Fruit fly (Drosophila melanogaster) whole organism, embryonic: ENCODE data around the gene corn.

Source experiments
- Adf1 ChIP-seq: fragments of 200-800 bp; sonication (Bioruptor generic); IDR thresholded peaks from 2 replicates; pipeline ENCODE4 v1.3.6; 2022; ENCODE audit warnings: missing biosample characterization, missing genetic modification characterization
- B-H2 ChIP-seq: fragments of 200-800 bp; sonication (Bioruptor generic); optimal IDR thresholded peaks from 2 replicates; lab custom pipeline; 2018; ENCODE audit warnings: missing biosample characterization, mild to moderate bottlenecking, missing genetic modification characterization
- BEAF-32 ChIP-seq: fragments of 200-800 bp; sonication (Bioruptor generic); optimal IDR thresholded peaks from 3 replicates; lab custom pipeline; 2017; ENCODE audit warnings: missing biosample characterization, missing genetic modification characterization, mild to moderate bottlenecking, moderate library complexity, missing genetic modification reagents
- Bgb ChIP-seq: fragments of 200-800 bp; sonication (Bioruptor generic); IDR thresholded peaks from 2 replicates; pipeline ENCODE4 v1.3.6; 2022; ENCODE audit warnings: missing biosample characterization, missing genetic modification characterization; ENCODE audit not compliant: partially characterized antibody
- CG10543 ChIP-seq: fragments of 200-800 bp; sonication (Bioruptor generic); optimal IDR thresholded peaks from 3 replicates; lab custom pipeline; 2017; ENCODE audit warnings: missing biosample characterization, mild to moderate bottlenecking, missing genetic modification characterization, moderate library complexity
- CG11456 ChIP-seq: fragments of 200-800 bp; sonication (Bioruptor generic); IDR thresholded peaks from 3 replicates; pipeline ENCODE4 v1.3.6; 2022; ENCODE audit warnings: missing biosample characterization, missing genetic modification characterization
- CG11504 ChIP-seq: fragments of 200-800 bp; sonication (Bioruptor generic); optimal IDR thresholded peaks from 3 replicates; lab custom pipeline; 2019; ENCODE audit warnings: missing biosample characterization, mild to moderate bottlenecking, missing genetic modification characterization, moderate library complexity
- CG11723 ChIP-seq: fragments of 200-800 bp; sonication (Bioruptor generic); optimal IDR thresholded peaks from 2 replicates; lab custom pipeline; 2017; ENCODE audit warnings: missing biosample characterization, mild to moderate bottlenecking, missing genetic modification characterization
- CG13624 ChIP-seq: fragments of 200-800 bp; sonication (Bioruptor generic); optimal IDR thresholded peaks from 2 replicates; lab custom pipeline; 2016; ENCODE audit warnings: missing biosample characterization, missing genetic modification characterization
- CG2199 ChIP-seq: fragments of 200-800 bp; sonication (Bioruptor generic); IDR thresholded peaks from 3 replicates; pipeline ENCODE4 v1.3.6; 2022; ENCODE audit warnings: missing biosample characterization, missing genetic modification characterization
- CG3407 ChIP-seq: fragments of 200-800 bp; sonication (Bioruptor generic); optimal IDR thresholded peaks from 2 replicates; lab custom pipeline; 2018; ENCODE audit warnings: missing biosample characterization, mild to moderate bottlenecking, missing genetic modification characterization
- CG4328 ChIP-seq: fragments of 200-800 bp; sonication (Bioruptor generic); optimal IDR thresholded peaks from 3 replicates; lab custom pipeline; 2017; ENCODE audit warnings: missing biosample characterization, missing genetic modification reagents, missing genetic modification characterization
- CG5245 ChIP-seq: fragments of 200-800 bp; sonication (Bioruptor generic); optimal IDR thresholded peaks from 3 replicates; lab custom pipeline; 2016; ENCODE audit warnings: missing biosample characterization, missing genetic modification characterization
- CG6175 ChIP-seq: fragments of 200-800 bp; sonication (Bioruptor generic); IDR thresholded peaks from 3 replicates; pipeline ENCODE4 v1.3.6; 2022; ENCODE audit warnings: missing biosample characterization, missing genetic modification characterization
- CG6654 ChIP-seq: fragments of 200-800 bp; sonication (Bioruptor generic); optimal IDR thresholded peaks from 2 replicates; lab custom pipeline; 2017; ENCODE audit warnings: missing biosample characterization, mild to moderate bottlenecking, missing genetic modification characterization
- CG7271 ChIP-seq: fragments of 200-800 bp; sonication (Bioruptor generic); optimal IDR thresholded peaks from 2 replicates; lab custom pipeline; 2018; ENCODE audit warnings: missing biosample characterization, mild to moderate bottlenecking, missing genetic modification characterization, moderate library complexity
- CG7372 ChIP-seq: fragments of 200-800 bp; sonication (Bioruptor generic); IDR thresholded peaks from 2 replicates; pipeline ENCODE4 v1.3.6; 2022; ENCODE audit warnings: missing biosample characterization, missing genetic modification characterization
- Doc3 ChIP-seq: fragments of 200-800 bp; sonication (Bioruptor generic); IDR thresholded peaks from 3 replicates; pipeline ENCODE4 v1.3.6; 2022; ENCODE audit warnings: missing biosample characterization, missing genetic modification characterization; ENCODE audit not compliant: partially characterized antibody
- Drgx ChIP-seq: fragments of 200-800 bp; sonication (Bioruptor generic); IDR thresholded peaks from 2 replicates; pipeline ENCODE4 v1.3.6; 2022; ENCODE audit warnings: missing biosample characterization, missing genetic modification characterization
- Ets65A ChIP-seq: fragments of 200-800 bp; sonication (Bioruptor generic); peaks from one replicate; lab custom pipeline; 2016; ENCODE audit warnings: missing biosample characterization, missing genetic modification characterization
- Gug ChIP-seq: fragments of 200-800 bp; sonication (Bioruptor generic); IDR thresholded peaks from 4 replicates; pipeline ENCODE4 v1.3.6; 2022; ENCODE audit warnings: missing biosample characterization, missing genetic modification characterization
- Lpt ChIP-seq: fragments of >200 bp; optimal IDR thresholded peaks from 2 replicates; lab custom pipeline; 2018; ENCODE audit warnings: missing biosample characterization, missing genetic modification characterization
- MBD-R2 ChIP-seq: fragments of 200-800 bp; sonication (Bioruptor generic); IDR thresholded peaks from 2 replicates; pipeline ENCODE4 v1.3.6; 2022; ENCODE audit warnings: missing biosample characterization, missing genetic modification characterization
- MTF-1 ChIP-seq: fragments of 200-800 bp; sonication (Bioruptor generic); optimal IDR thresholded peaks from 2 replicates; lab custom pipeline; 2018; ENCODE audit warnings: missing biosample characterization, mild to moderate bottlenecking, missing genetic modification characterization, borderline replicate concordance
- Ptx1 ChIP-seq: fragments of 200-800 bp; sonication (Bioruptor generic); IDR thresholded peaks from 2 replicates; pipeline ENCODE4 v1.3.6; 2022; ENCODE audit warnings: missing biosample characterization, missing genetic modification characterization
- Stat92E ChIP-seq, 3 experiments: fragments of >200 bp in 2 of 3; fragments of 200-800 bp in 1 of 3; sonication (Bioruptor generic) in 1 of 3; optimal IDR thresholded peaks; 2 replicates each; lab custom pipeline; 2017 to 2019; ENCODE audit warnings: missing biosample characterization in 3 of 3, missing genetic modification characterization in 3 of 3, mild to moderate bottlenecking in 1 of 3, moderate library complexity in 1 of 3
- Trl ChIP-seq, 3 experiments: fragments of >200 bp in 2 of 3; fragments of 200-800 bp in 1 of 3; sonication (Bioruptor generic) in 1 of 3; optimal IDR thresholded peaks; 2 replicates in 1 of 3; 3 replicates in 2 of 3; lab custom pipeline; 2016 to 2017; ENCODE audit warnings: missing biosample characterization in 1 of 3, missing genetic modification characterization in 1 of 3
- bowl ChIP-seq: fragments of 200-800 bp; sonication (Bioruptor generic); IDR thresholded peaks from 2 replicates; pipeline ENCODE4 v1.3.6; 2022; ENCODE audit warnings: missing biosample characterization, missing genetic modification characterization
- bsh ChIP-seq, 2 experiments: fragments of 200-800 bp; sonication (Bioruptor generic); optimal IDR thresholded peaks; 2 replicates each; lab custom pipeline; 2017 to 2018; ENCODE audit warnings: mild to moderate bottlenecking in 2 of 2, missing biosample characterization in 2 of 2, missing genetic modification characterization in 2 of 2, moderate library complexity in 1 of 2
- cad ChIP-seq: fragments of >200 bp; optimal IDR thresholded peaks from 2 replicates; lab custom pipeline; 2017; ENCODE audit warnings: missing biosample characterization, missing genetic modification characterization
- cato ChIP-seq: fragments of 200-800 bp; sonication (Bioruptor generic); optimal IDR thresholded peaks from 2 replicates; lab custom pipeline; 2016; ENCODE audit warnings: missing biosample characterization, missing genetic modification characterization, borderline replicate concordance
- cg ChIP-seq: fragments of 200-800 bp; sonication (Bioruptor generic); optimal IDR thresholded peaks from 3 replicates; lab custom pipeline; 2019; ENCODE audit warnings: missing biosample characterization, mild to moderate bottlenecking, missing genetic modification characterization, moderate library complexity
- chinmo ChIP-seq: fragments of 200-800 bp; sonication (Bioruptor generic); IDR thresholded peaks from 4 replicates; pipeline ENCODE4 v1.3.6; 2022; ENCODE audit warnings: missing biosample characterization, missing genetic modification characterization; ENCODE audit not compliant: partially characterized antibody
- cwo ChIP-seq: fragments of 200-800 bp; sonication (Bioruptor generic); optimal IDR thresholded peaks from 3 replicates; lab custom pipeline; 2017; ENCODE audit warnings: missing biosample characterization, missing genetic modification characterization, mild to moderate bottlenecking, moderate library complexity, missing genetic modification reagents
- dysf ChIP-seq: fragments of 200-800 bp; sonication (Bioruptor generic); IDR thresholded peaks from 3 replicates; pipeline ENCODE4 v1.3.6; 2022; ENCODE audit warnings: missing biosample characterization, missing genetic modification characterization
- grau ChIP-seq: fragments of 200-800 bp; optimal IDR thresholded peaks from 3 replicates; lab custom pipeline; 2019; ENCODE audit warnings: missing biosample characterization, mild to moderate bottlenecking, missing genetic modification characterization, moderate library complexity
- kni ChIP-seq: fragments of 200-800 bp; sonication (Bioruptor generic); optimal IDR thresholded peaks from 3 replicates; lab custom pipeline; 2017; ENCODE audit warnings: mild to moderate bottlenecking, missing biosample characterization, missing genetic modification reagents, missing genetic modification characterization
- maf-S ChIP-seq: fragments of 200-800 bp; sonication (Bioruptor generic); optimal IDR thresholded peaks from 2 replicates; lab custom pipeline; 2016; ENCODE audit warnings: missing biosample characterization, missing genetic modification characterization
- nom ChIP-seq: fragments of 200-800 bp; sonication (Bioruptor generic); optimal IDR thresholded peaks from 2 replicates; lab custom pipeline; 2017; ENCODE audit warnings: missing biosample characterization, missing genetic modification characterization, mild to moderate bottlenecking, moderate library complexity, missing genetic modification reagents
- pan ChIP-seq, 4 experiments: fragments of >200 bp in 3 of 4; fragments of 200-800 bp in 1 of 4; sonication (Bioruptor generic) in 1 of 4; optimal IDR thresholded peaks in 3 of 4; IDR thresholded peaks in 1 of 4; 2 replicates each; pipeline versions ENCODE4 v1.3.6 to Lab custom; 2017 to 2022; ENCODE audit warnings: missing biosample characterization in 2 of 4, missing genetic modification characterization in 2 of 4, mixed read lengths in 1 of 4
- pita ChIP-seq: fragments of 200-800 bp; sonication (Bioruptor generic); optimal IDR thresholded peaks from 2 replicates; lab custom pipeline; 2017; ENCODE audit warnings: missing biosample characterization, mild to moderate bottlenecking, missing genetic modification characterization
- prd ChIP-seq, 3 experiments: fragments of >200 bp in 2 of 3; fragments of 200-800 bp in 1 of 3; sonication (Bioruptor generic) in 1 of 3; optimal IDR thresholded peaks in 2 of 3; IDR thresholded peaks in 1 of 3; 2 replicates in 2 of 3; 3 replicates in 1 of 3; pipeline versions ENCODE4 v1.3.6 to Lab custom; 2017 to 2022; ENCODE audit warnings: missing biosample characterization in 1 of 3, missing genetic modification characterization in 1 of 3
- psq ChIP-seq: fragments of 200-800 bp; sonication (Bioruptor generic); optimal IDR thresholded peaks from 2 replicates; lab custom pipeline; 2017; ENCODE audit warnings: missing biosample characterization, missing genetic modification characterization
- sd ChIP-seq: fragments of 200-800 bp; sonication (Bioruptor generic); optimal IDR thresholded peaks from 3 replicates; lab custom pipeline; 2018; ENCODE audit warnings: missing biosample characterization, mild to moderate bottlenecking, missing genetic modification characterization, moderate library complexity
- sqz ChIP-seq: fragments of 200-800 bp; sonication (Bioruptor generic); optimal IDR thresholded peaks from 3 replicates; lab custom pipeline; 2018; ENCODE audit warnings: missing biosample characterization, mild to moderate bottlenecking, missing genetic modification characterization

corn gene

DNA sequence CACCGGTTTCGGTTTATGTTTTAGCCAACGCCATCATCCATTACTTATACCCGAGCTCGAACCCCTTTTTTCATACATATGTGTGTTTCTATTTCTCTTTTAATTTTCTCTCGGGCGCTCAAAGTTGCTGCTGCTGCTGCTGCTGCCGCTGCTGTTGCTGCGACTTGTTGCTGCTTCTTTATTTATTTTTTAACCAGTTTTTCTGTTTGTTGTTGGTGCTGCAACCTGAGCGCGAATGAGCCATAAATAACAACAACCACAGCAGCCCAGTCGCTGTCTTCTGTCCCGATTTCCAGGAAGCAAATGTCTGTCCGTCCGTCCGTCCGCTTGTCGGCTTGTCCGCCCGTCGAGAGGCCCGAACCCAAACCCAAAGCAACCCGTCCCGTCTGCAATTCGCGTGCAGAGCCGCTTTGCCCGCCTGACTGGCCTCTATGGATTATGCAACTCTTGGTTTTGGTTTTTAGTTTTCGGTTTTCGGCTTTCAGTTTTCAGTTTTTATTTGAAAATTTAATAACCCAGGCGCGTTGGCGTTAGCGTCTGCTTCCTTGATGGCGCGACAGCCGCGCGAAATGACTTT lies 19.2 kb downstream of the corn start (continued):
- TF ChIP-seq maf-S (no peak), CG10543 (GFP tag; lab: Kevin White, UChicago) (no peak), cato (no peak), Stat92E (GFP tag; optimal IDR thresholded peaks at IDR 0.05; lab: Kevin White, UChicago) (peak in 1 of 3 experiments; percentile 97), CG11504 (peak; percentile 48), CG13624 (no peak), Gug (GFP tag; lab: Robert Waterston, UW) (no peak), BEAF-32 (no peak), sd (no peak), Ets65A (no peak), cg (GFP tag; lab: Kevin White, UChicago) (peak; percentile 9), Adf1 (peak; percentile 24; the same call in 1 of the 2 replicates), chinmo (0 out of 4 replicates have a peak, but pooled peaks have one; percentile 64), prd (optimal IDR thresholded peaks at IDR 0.05; lab: Kevin White, UChicago) (no peak), prd (GFP tag; IDR thresholded peaks at IDR 0.05; lab: Robert Waterston, UW) (no peak), kni (GFP tag; lab: Kevin White, UChicago) (peak; percentile 72)

dm6 chr3L:7136663-7137062 lies 20.2 kb downstream of the corn start:
- TF ChIP-seq CG2199 (GFP tag; lab: Robert Waterston, UW) (0 out of 3 replicates have a peak, but pooled peaks have one; percentile 0), Ptx1 (no peak)
- TF ChIP-seq, all 482 proteins: peak for 1

- TF ChIP-seq B-H2 (GFP tag; lab: Kevin White, UChicago) (no peak), nom (GFP tag; lab: Kevin White, UChicago) (peak; percentile 79), Trl (optimal IDR thresholded peaks at IDR 0.05; lab: Kevin White, UChicago) (peak in 1 of 2 experiments; percentile 12), Trl (GFP tag; optimal IDR thresholded peaks at IDR 0.05; lab: Kevin White, UChicago) (no peak), bowl (GFP tag; lab: Robert Waterston, UW) (no peak), MTF-1 (GFP tag; lab: Kevin White, UChicago) (no peak), pan (optimal IDR thresholded peaks at IDR 0.05; lab: Kevin White, UChicago) (no peak), pan (GFP tag; optimal IDR thresholded peaks at IDR 0.05 in 1 of 2, IDR thresholded peaks at IDR 0.05 in 1 of 2) (peak in 1 of 2 experiments; percentile 21), Lpt (GFP tag; lab: Kevin White, UChicago) (no peak), Doc3 (0 out of 3 replicates have a peak, but pooled peaks have one; percentile 12), MBD-R2 (GFP tag; lab: Robert Waterston, UW) (no peak), CG6654 (GFP tag; lab: Kevin White, UChicago) (no peak), sqz (GFP tag; lab: Kevin White, UChicago) (peak; percentile 80), CG7372 (no peak), pita (GFP tag; lab: Kevin White, UChicago) (no peak), dysf (GFP tag; lab: Robert Waterston, UW) (no peak), CG11456 (GFP tag; lab: Robert Waterston, UW) (no peak), cwo (GFP tag; lab: Kevin White, UChicago) (no peak), Stat92E (GFP tag; optimal IDR thresholded peaks at IDR 0.05; lab: Kevin White, UChicago) (no peak), CG4328 (GFP tag; lab: Kevin White, UChicago) (no peak), Bgb (GFP tag; lab: Robert Waterston, UW) (peak; percentile 13; the same call in 1 of the 2 replicates), psq (GFP tag; lab: Kevin White, UChicago) (no peak), CG5245 (GFP tag; lab: Kevin White, UChicago) (no peak), CG6175 (peak; percentile 74; the same call in 1 of the 3 replicates), bsh (GFP tag; optimal IDR thresholded peaks at IDR 0.05; lab: Kevin White, UChicago) (peak in 1 of 2 experiments; percentile 51), CG7271 (tag; lab: Kevin White, UChicago) (no peak), CG11723 (GFP tag; lab: Kevin White, UChicago) (peak; percentile 3), grau (tag; lab: Kevin White, UChicago) (no peak), Drgx (GFP tag; lab: Robert Waterston, UW) (peak; percentile 57), cad (no peak), CG3407 (no peak), Gug (GFP tag; lab: Robert Waterston, UW) (no peak)
Measured at dm6 chr3L:7134818-7135217, 22.1 kb downstream of the corn start.
